Fruit fly (Drosophila melanogaster) whole organism, embryonic: ENCODE results near the gene Trm7-32.
A peak's percentile ranks its signal among the peaks of the same experiment; 100 is the strongest.

Source experiments
- Atf-2 ChIP-seq: fragments of 200-800 bp; sonication (Bioruptor generic); optimal IDR thresholded peaks from 2 replicates; lab custom pipeline; 2016; ENCODE audit warnings: missing biosample characterization, missing genetic modification characterization
- CG1024 ChIP-seq: fragments of 200-800 bp; sonication (Bioruptor generic); IDR thresholded peaks from 2 replicates; pipeline ENCODE4 v1.3.6; 2022; ENCODE audit warnings: missing biosample characterization, missing genetic modification characterization
- CG13287 ChIP-seq: fragments of 200-800 bp; sonication (Bioruptor generic); IDR thresholded peaks from 2 replicates; pipeline ENCODE4 v1.3.6; 2022; ENCODE audit warnings: missing biosample characterization, missing genetic modification characterization; ENCODE audit not compliant: partially characterized antibody
- CG14710 ChIP-seq: fragments of 200-800 bp; sonication (Bioruptor generic); optimal IDR thresholded peaks from 3 replicates; lab custom pipeline; 2019; ENCODE audit warnings: missing biosample characterization, mild to moderate bottlenecking, missing genetic modification characterization, moderate library complexity
- CG1602 ChIP-seq: fragments of 200-800 bp; sonication (Bioruptor generic); optimal IDR thresholded peaks from 3 replicates; lab custom pipeline; 2016; ENCODE audit warnings: missing biosample characterization, missing genetic modification characterization
- CG16813 ChIP-seq: fragments of 200-800 bp; sonication (Bioruptor generic); IDR thresholded peaks from 3 replicates; pipeline ENCODE4 v1.3.6; 2022; ENCODE audit warnings: missing biosample characterization, missing genetic modification characterization; ENCODE audit not compliant: partially characterized antibody
- CG17359 ChIP-seq: fragments of 200-800 bp; sonication (Bioruptor generic); optimal IDR thresholded peaks from 3 replicates; lab custom pipeline; 2018; ENCODE audit warnings: missing biosample characterization, mild to moderate bottlenecking, missing genetic modification characterization, moderate library complexity
- CG3407 ChIP-seq: fragments of 200-800 bp; sonication (Bioruptor generic); optimal IDR thresholded peaks from 2 replicates; lab custom pipeline; 2018; ENCODE audit warnings: missing biosample characterization, mild to moderate bottlenecking, missing genetic modification characterization
- CG34224 ChIP-seq: fragments of 200-800 bp; sonication (Bioruptor generic); IDR thresholded peaks from 3 replicates; pipeline ENCODE4 v1.3.6; 2022; ENCODE audit warnings: missing biosample characterization, missing genetic modification characterization; ENCODE audit not compliant: partially characterized antibody
- CG4360 ChIP-seq: fragments of 200-800 bp; sonication (Bioruptor generic); IDR thresholded peaks from 2 replicates; pipeline ENCODE4 v1.3.6; 2022; ENCODE audit warnings: missing biosample characterization, missing genetic modification characterization
- CG4730 ChIP-seq: fragments of 200-800 bp; sonication (Bioruptor generic); IDR thresholded peaks from 2 replicates; pipeline ENCODE4 v1.3.6; 2022; ENCODE audit warnings: missing biosample characterization, missing genetic modification characterization
- CG6683 ChIP-seq: fragments of 200-800 bp; sonication (Bioruptor generic); optimal IDR thresholded peaks from 2 replicates; lab custom pipeline; 2017; ENCODE audit warnings: missing biosample characterization, mild to moderate bottlenecking, missing genetic modification characterization, missing genetic modification reagents
- CG6765 ChIP-seq: fragments of 200-800 bp; sonication (Bioruptor generic); optimal IDR thresholded peaks from 3 replicates; lab custom pipeline; 2017; ENCODE audit warnings: missing biosample characterization, mild to moderate bottlenecking, missing genetic modification characterization
- CG7745 ChIP-seq: fragments of 200-800 bp; sonication (Bioruptor generic); optimal IDR thresholded peaks from 2 replicates; lab custom pipeline; 2018; ENCODE audit warnings: missing biosample characterization, mild to moderate bottlenecking, missing genetic modification characterization, moderate library complexity
- CG8924 ChIP-seq: fragments of 200-800 bp; optimal IDR thresholded peaks from 3 replicates; lab custom pipeline; 2019; ENCODE audit warnings: missing biosample characterization, mild to moderate bottlenecking, missing genetic modification characterization, moderate library complexity
- CG9727 ChIP-seq: fragments of 200-800 bp; sonication (Bioruptor generic); optimal IDR thresholded peaks from 3 replicates; lab custom pipeline; 2017; ENCODE audit warnings: missing biosample characterization, mild to moderate bottlenecking, missing genetic modification characterization
- CG9932 ChIP-seq: fragments of 200-800 bp; sonication (Bioruptor generic); IDR thresholded peaks from 2 replicates; pipeline ENCODE4 v1.3.6; 2022; ENCODE audit warnings: missing biosample characterization, missing genetic modification characterization
- Doc3 ChIP-seq: fragments of 200-800 bp; sonication (Bioruptor generic); IDR thresholded peaks from 3 replicates; pipeline ENCODE4 v1.3.6; 2022; ENCODE audit warnings: missing biosample characterization, missing genetic modification characterization; ENCODE audit not compliant: partially characterized antibody
- Dp ChIP-seq: fragments of 200-800 bp; sonication (Bioruptor generic); optimal IDR thresholded peaks from 2 replicates; lab custom pipeline; 2018; ENCODE audit warnings: missing biosample characterization, mild to moderate bottlenecking, missing genetic modification characterization, moderate library complexity
- E2f2 ChIP-seq: fragments of 200-800 bp; sonication (Bioruptor generic); IDR thresholded peaks from 2 replicates; pipeline ENCODE4 v1.3.6; 2022; ENCODE audit warnings: missing biosample characterization, missing genetic modification characterization
- Gsc ChIP-seq: fragments of 200-800 bp; sonication (Bioruptor generic); IDR thresholded peaks from 2 replicates; pipeline ENCODE4 v1.3.6; 2022; ENCODE audit warnings: missing biosample characterization, missing genetic modification characterization
- HLH4C ChIP-seq: fragments of 200-800 bp; sonication (Bioruptor generic); IDR thresholded peaks from 3 replicates; pipeline ENCODE4 v1.3.6; 2022; ENCODE audit warnings: missing biosample characterization, missing genetic modification characterization; ENCODE audit not compliant: partially characterized antibody
- HmgD ChIP-seq: fragments of 200-800 bp; sonication (Bioruptor generic); optimal IDR thresholded peaks from 3 replicates; lab custom pipeline; 2016; ENCODE audit warnings: missing biosample characterization, missing genetic modification characterization
- MESR4 ChIP-seq: fragments of 200-800 bp; sonication (Bioruptor generic); optimal IDR thresholded peaks from 2 replicates; lab custom pipeline; 2018; ENCODE audit warnings: missing biosample characterization, mild to moderate bottlenecking, missing genetic modification characterization, moderate library complexity
- Mad ChIP-seq: fragments of 200-800 bp; sonication (Bioruptor generic); optimal IDR thresholded peaks from 2 replicates; lab custom pipeline; 2016; ENCODE audit warnings: missing biosample characterization, missing genetic modification characterization
- Opbp ChIP-seq: fragments of 200-800 bp; sonication (Bioruptor generic); IDR thresholded peaks from 3 replicates; pipeline ENCODE4 v1.3.6; 2022; ENCODE audit warnings: missing biosample characterization, missing genetic modification characterization; ENCODE audit not compliant: partially characterized antibody
- Pdp1 ChIP-seq, 2 experiments: fragments of 200-800 bp; sonication (Bioruptor generic); optimal IDR thresholded peaks; 3 replicates each; lab custom pipeline; 2016; ENCODE audit warnings: missing biosample characterization in 2 of 2, missing genetic modification characterization in 2 of 2, mild to moderate bottlenecking in 1 of 2, moderate library complexity in 1 of 2
- Scr ChIP-seq: fragments of 200-800 bp; sonication (Bioruptor generic); IDR thresholded peaks from 2 replicates; pipeline ENCODE4 v1.3.6; 2022; ENCODE audit warnings: missing biosample characterization, missing genetic modification characterization; ENCODE audit not compliant: partially characterized antibody
- Spps ChIP-seq: fragments of 200-800 bp; sonication (Bioruptor generic); optimal IDR thresholded peaks from 2 replicates; lab custom pipeline; 2018; ENCODE audit warnings: missing biosample characterization, mild to moderate bottlenecking, missing genetic modification characterization
- Sry-β ChIP-seq: fragments of 200-800 bp; sonication (Bioruptor generic); optimal IDR thresholded peaks from 2 replicates; lab custom pipeline; 2018; ENCODE audit warnings: missing biosample characterization, mild to moderate bottlenecking, missing genetic modification characterization, moderate library complexity
- Xrp1 ChIP-seq: fragments of 200-800 bp; sonication (Bioruptor generic); IDR thresholded peaks from 2 replicates; pipeline ENCODE4 v1.3.6; 2022; ENCODE audit warnings: missing biosample characterization, missing genetic modification characterization
- YL-1 ChIP-seq: fragments of 200-800 bp; sonication (Bioruptor generic); optimal IDR thresholded peaks from 3 replicates; lab custom pipeline; 2017; ENCODE audit warnings: missing biosample characterization, mild to moderate bottlenecking, missing genetic modification characterization
- ato ChIP-seq: fragments of 200-800 bp; sonication (Bioruptor generic); IDR thresholded peaks from 2 replicates; pipeline ENCODE4 v1.3.6; 2022; ENCODE audit warnings: missing biosample characterization, missing genetic modification characterization; ENCODE audit not compliant: partially characterized antibody
- chinmo ChIP-seq: fragments of 200-800 bp; sonication (Bioruptor generic); IDR thresholded peaks from 4 replicates; pipeline ENCODE4 v1.3.6; 2022; ENCODE audit warnings: missing biosample characterization, missing genetic modification characterization; ENCODE audit not compliant: partially characterized antibody
- dati ChIP-seq: fragments of 200-800 bp; sonication (Bioruptor generic); IDR thresholded peaks from 2 replicates; pipeline ENCODE4 v1.3.6; 2022; ENCODE audit warnings: missing biosample characterization, missing genetic modification characterization
- ewg ChIP-seq: fragments of 200-800 bp; sonication (Bioruptor generic); optimal IDR thresholded peaks from 3 replicates; lab custom pipeline; 2017; ENCODE audit warnings: mild to moderate bottlenecking, missing biosample characterization, missing genetic modification reagents, missing genetic modification characterization
- fu2 ChIP-seq: fragments of 200-800 bp; sonication (Bioruptor generic); optimal IDR thresholded peaks from 2 replicates; lab custom pipeline; 2016; ENCODE audit warnings: missing biosample characterization, missing genetic modification characterization
- grn ChIP-seq: fragments of 200-800 bp; sonication (Bioruptor generic); optimal IDR thresholded peaks from 3 replicates; lab custom pipeline; 2017; ENCODE audit warnings: missing biosample characterization, missing genetic modification characterization
- nerfin-2 ChIP-seq: fragments of 200-800 bp; sonication (Bioruptor generic); IDR thresholded peaks from 2 replicates; pipeline ENCODE4 v1.3.6; 2022; ENCODE audit warnings: missing biosample characterization, missing genetic modification characterization; ENCODE audit not compliant: partially characterized antibody
- nmo ChIP-seq: fragments of 200-800 bp; sonication (Bioruptor generic); optimal IDR thresholded peaks from 2 replicates; lab custom pipeline; 2018; ENCODE audit warnings: missing biosample characterization, mild to moderate bottlenecking, missing genetic modification characterization, moderate library complexity
- org-1 ChIP-seq: fragments of 200-800 bp; sonication (Bioruptor generic); optimal IDR thresholded peaks from 2 replicates; lab custom pipeline; 2017; ENCODE audit warnings: missing biosample characterization, missing genetic modification characterization
- pfk ChIP-seq: fragments of 200-800 bp; sonication (Bioruptor generic); optimal IDR thresholded peaks from 2 replicates; lab custom pipeline; 2018; ENCODE audit warnings: missing biosample characterization, mild to moderate bottlenecking, missing genetic modification characterization, moderate library complexity
- phol ChIP-seq: fragments of 200-800 bp; sonication (Bioruptor generic); optimal IDR thresholded peaks from 3 replicates; lab custom pipeline; 2018; ENCODE audit warnings: missing biosample characterization, mild to moderate bottlenecking, missing genetic modification characterization, moderate library complexity
- pzg ChIP-seq: fragments of 200-800 bp; sonication (Bioruptor generic); optimal IDR thresholded peaks from 3 replicates; lab custom pipeline; 2018; ENCODE audit warnings: missing biosample characterization, mild to moderate bottlenecking, missing genetic modification characterization, moderate library complexity
- sisA ChIP-seq: fragments of 200-800 bp; sonication (Bioruptor generic); IDR thresholded peaks from 2 replicates; pipeline ENCODE4 v1.3.6; 2022; ENCODE audit warnings: missing biosample characterization, missing genetic modification characterization
- trem ChIP-seq: fragments of 200-800 bp; optimal IDR thresholded peaks from 3 replicates; lab custom pipeline; 2019; ENCODE audit warnings: missing biosample characterization, mild to moderate bottlenecking, missing genetic modification characterization, moderate library complexity
- unc-4 ChIP-seq: fragments of 200-800 bp; sonication (Bioruptor generic); IDR thresholded peaks from 2 replicates; pipeline ENCODE4 v1.3.6; 2022; ENCODE audit warnings: missing biosample characterization, missing genetic modification characterization; ENCODE audit not compliant: partially characterized antibody

Trm7-32 gene

dm6 chr3R:17085029-17085807 lies 44.7 kb downstream of the Trm7-32 start, which contains the start of gene GckIII (continued):
- no peak for TF ChIP-seq CG9932
- TF ChIP-seq Dp (GFP tag; lab: Kevin White, UChicago) = peak; percentile 51
- no peak for TF ChIP-seq pfk (GFP tag; lab: Kevin White, UChicago)
- TF ChIP-seq grn (GFP tag; lab: Kevin White, UChicago) = peak; percentile 86
- no peak for TF ChIP-seq CG1024
- peak; percentile 89 for TF ChIP-seq Scr (GFP tag; lab: Robert Waterston, UW)
- peak; percentile 87 for TF ChIP-seq CG13287 (GFP tag; lab: Robert Waterston, UW)
- peak; percentile 5 for TF ChIP-seq Sry-β (GFP tag; lab: Kevin White, UChicago)
- peak; percentile 32 for TF ChIP-seq CG8924 (tag; lab: Kevin White, UChicago)
- TF ChIP-seq phol = peak; percentile 19
- TF ChIP-seq org-1 = no peak
- peak; percentile 12 for TF ChIP-seq Xrp1 (GFP tag; lab: Robert Waterston, UW)
- TF ChIP-seq CG16813 (GFP tag; lab: Robert Waterston, UW) = peak; percentile 57; the same call in 2 of the 3 replicates
- no peak for TF ChIP-seq CG4730 (GFP tag; lab: Robert Waterston, UW)
- TF ChIP-seq CG3407 (GFP tag; lab: Kevin White, UChicago) = no peak
- TF ChIP-seq Gsc (GFP tag; lab: Robert Waterston, UW) = no peak
- peak; percentile 2 for TF ChIP-seq nmo
- peak; percentile 57 for TF ChIP-seq nerfin-2
- no peak for TF ChIP-seq fu2 (GFP tag; lab: Kevin White, UChicago)
- TF ChIP-seq sisA (GFP tag; lab: Robert Waterston, UW) = no peak
- peak; percentile 93 for TF ChIP-seq CG34224 (GFP tag; lab: Robert Waterston, UW)
- TF ChIP-seq Doc3 (GFP tag; lab: Robert Waterston, UW) = peak; percentile 86
- no peak for TF ChIP-seq CG4360
- TF ChIP-seq pzg (GFP tag; lab: Kevin White, UChicago) = peak; percentile 37
- TF ChIP-seq E2f2 (GFP tag; lab: Robert Waterston, UW) = peak; percentile 51; the same call in 1 of the 2 replicates
- TF ChIP-seq MESR4 = peak; percentile 89
- TF ChIP-seq HLH4C = peak; percentile 82
- TF ChIP-seq HmgD = no peak
- TF ChIP-seq CG9727 (GFP tag; lab: Kevin White, UChicago) = peak; percentile 5
- TF ChIP-seq Atf-2 = no peak
- TF ChIP-seq unc-4 (GFP tag; lab: Robert Waterston, UW) = peak; percentile 91
- no peak for TF ChIP-seq CG6683
- peak; percentile 5 for TF ChIP-seq CG7745
- TF ChIP-seq ato (GFP tag; lab: Robert Waterston, UW) = peak; percentile 37
- TF ChIP-seq CG1602 (GFP tag; lab: Kevin White, UChicago) = no peak
- TF ChIP-seq YL-1 (GFP tag; lab: Kevin White, UChicago) = peak; percentile 5
- TF ChIP-seq chinmo (GFP tag; lab: Robert Waterston, UW) = peak; percentile 74; the same call in 1 of the 4 replicates
- peak; percentile 62 for TF ChIP-seq CG14710 (tag; lab: Kevin White, UChicago)
- peak; percentile 11; the same call in 2 of the 3 replicates for TF ChIP-seq Opbp (GFP tag; lab: Robert Waterston, UW)
- peak; percentile 17 for TF ChIP-seq CG17359 (tag; lab: Kevin White, UChicago)
- TF ChIP-seq CG6765 (GFP tag; lab: Kevin White, UChicago) = no peak
- TF ChIP-seq ewg (GFP tag; lab: Kevin White, UChicago) = no peak
- peak; percentile 76 for TF ChIP-seq trem (tag; lab: Kevin White, UChicago)
- TF ChIP-seq Mad (GFP tag; lab: Kevin White, UChicago) = no peak
- TF ChIP-seq Pdp1 (GFP tag; optimal IDR thresholded peaks at IDR 0.05; lab: Kevin White, UChicago) = peak in 1 of 2 experiments; percentile 11
- TF ChIP-seq dati (GFP tag; lab: Robert Waterston, UW) = no peak
- no peak for TF ChIP-seq Spps (tag; lab: Kevin White, UChicago)
